Worm (Caenorhabditis elegans) whole organism, L1 larva: ENCODE measurements around the gene T14G10.8.

Experiments
- C34B4.2 ChIP-seq: sonication (generic microtip); optimal IDR thresholded peaks from 2 replicates; lab custom pipeline; 2017; ENCODE audit warnings: mild to moderate bottlenecking, missing genetic modification characterization, missing compliant biosample characterization
- ceh-90 ChIP-seq: sonication (generic microtip); optimal IDR thresholded peaks from 2 replicates; lab custom pipeline; 2016; ENCODE audit warnings: missing genetic modification characterization, missing compliant biosample characterization
- ces-1 ChIP-seq: fragments of 150-350 bp; optimal IDR thresholded peaks from 2 replicates; lab custom pipeline; 2014; ENCODE audit warnings: missing biosample characterization, missing genetic modification reagents, missing genetic modification characterization
- mep-1 ChIP-seq: fragments of 150-350 bp; optimal IDR thresholded peaks from 2 replicates; lab custom pipeline; 2014; ENCODE audit warnings: missing biosample characterization, missing genetic modification characterization
- pqm-1 ChIP-seq: sonication (generic microtip); optimal IDR thresholded peaks from 3 replicates; lab custom pipeline; 2017; ENCODE audit warnings: missing biosample characterization, missing genetic modification characterization
- sox-4 ChIP-seq: sonication (generic microtip); optimal IDR thresholded peaks from 2 replicates; lab custom pipeline; 2016; ENCODE audit warnings: missing genetic modification characterization, missing compliant biosample characterization

DNA sequence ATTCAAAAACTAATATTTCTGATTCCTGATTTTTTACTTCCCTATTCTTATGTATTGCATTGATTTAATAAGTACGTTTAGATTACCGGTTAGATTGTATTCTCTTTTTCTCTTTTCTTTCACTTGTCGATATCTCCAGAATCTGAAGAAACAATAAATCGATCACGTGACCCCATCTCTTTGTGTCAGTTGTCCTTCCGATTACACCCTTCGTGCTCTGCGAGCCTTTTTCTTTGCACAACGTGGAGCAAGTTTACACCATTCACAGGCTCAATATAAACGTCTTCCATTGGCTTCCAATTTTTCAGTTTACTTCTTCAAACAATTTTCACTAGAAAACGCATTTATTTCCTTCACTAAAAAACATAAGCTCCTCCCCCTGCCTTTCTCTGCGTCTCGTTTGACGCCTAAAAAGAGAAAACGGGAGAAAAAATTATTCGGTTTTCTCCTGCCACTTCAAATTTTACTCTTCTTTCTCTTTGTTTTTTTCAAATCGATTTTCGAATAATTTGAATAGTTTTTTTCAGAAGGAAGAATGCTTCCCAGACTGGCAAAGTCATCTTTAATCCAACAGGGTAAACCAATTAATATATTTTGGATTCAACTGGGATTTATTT is 33.5 kb upstream of the T14G10.8 start, which contains the start of gene gta-1:
- no peak for TF ChIP-seq pqm-1
- no peak for TF ChIP-seq sox-4 (tag; lab: Kevin White, UChicago)
- TF ChIP-seq C34B4.2 (tag; lab: Kevin White, UChicago) = no peak
- TF ChIP-seq mep-1 (tag; lab: Kevin White, UChicago) = peak; percentile 11
- no peak for TF ChIP-seq ces-1 (GFP tag; lab: Kevin White, UChicago)
- TF ChIP-seq ceh-90 (tag; lab: Kevin White, UChicago) = no peak
